Fruit fly (Drosophila melanogaster): ENCODE results near the gene Gr10a.

dm6 chrX:11371613-11372012 lies 45.6 kb downstream of the Gr10a start:
- no peak for TF ChIP-seq CG34367 (tag; optimal IDR thresholded peaks at IDR 0.05)
- TF ChIP-seq CG17806 (tag; optimal IDR thresholded peaks at IDR 0.05), result no peak
- TF ChIP-seq Snoo (tag; optimal IDR thresholded peaks at IDR 0.05), result no peak
- no peak for TF ChIP-seq CG14655 (GFP tag; optimal IDR thresholded peaks at IDR 0.05)
- TF ChIP-seq EcR (GFP tag; optimal IDR thresholded peaks at IDR 0.05), result no peak
- no peak for TF ChIP-seq CG8301 (tag; optimal IDR thresholded peaks at IDR 0.05)
- no peak for TF ChIP-seq CG13204 (GFP tag; optimal IDR thresholded peaks at IDR 0.05)
- TF ChIP-seq Ets98B (GFP tag; IDR thresholded peaks at IDR 0.05), result no peak
- TF ChIP-seq Pif1A (GFP tag; optimal IDR thresholded peaks at IDR 0.05), result no peak
- no peak for TF ChIP-seq CG10348 (GFP tag; IDR thresholded peaks at IDR 0.05)
- no peak for TF ChIP-seq D1 (tag; optimal IDR thresholded peaks at IDR 0.05)
- no peak for TF ChIP-seq CG8159 (tag; optimal IDR thresholded peaks at IDR 0.05)
